Worm (Caenorhabditis elegans) whole organism, late embryonic: ENCODE measurements around the gene srsx-9.

Experiments used
- F13H6.1 ChIP-seq: sonication (generic microtip); optimal IDR thresholded peaks from 2 replicates; lab custom pipeline; 2016; ENCODE audit warnings: missing genetic modification characterization, missing compliant biosample characterization
- ceh-45 ChIP-seq: fragments of 200-800 bp; sonication (Bioruptor generic); IDR thresholded peaks from 2 replicates; pipeline ENCODE4 v1.3.6; 2022; ENCODE audit warnings: missing genetic modification reagents, missing genetic modification characterization, missing compliant biosample characterization
- dmd-4 ChIP-seq: sonication (generic microtip); optimal IDR thresholded peaks from 2 replicates; lab custom pipeline; 2016; ENCODE audit warnings: borderline replicate concordance, missing genetic modification characterization, missing compliant biosample characterization
- ets-4 ChIP-seq: sonication (generic microtip); optimal IDR thresholded peaks from 2 replicates; lab custom pipeline; 2016; ENCODE audit warnings: missing genetic modification characterization, missing compliant biosample characterization
- mec-3 ChIP-seq: sonication (generic microtip); optimal IDR thresholded peaks from 2 replicates; lab custom pipeline; 2016; ENCODE audit warnings: borderline replicate concordance, missing genetic modification characterization, missing compliant biosample characterization
- nfya-1 ChIP-seq: sonication (generic microtip); optimal IDR thresholded peaks from 2 replicates; lab custom pipeline; 2017; ENCODE audit warnings: missing genetic modification characterization, mild to moderate bottlenecking, missing compliant biosample characterization, antibody characterized with exemption, moderate library complexity
- pha-4 ChIP-seq: fragments of 150-350 bp; optimal IDR thresholded peaks from 2 replicates; lab custom pipeline; 2018; ENCODE audit warnings: missing biosample characterization, missing genetic modification reagents, missing genetic modification characterization
- pqm-1 ChIP-seq: sonication (generic microtip); optimal IDR thresholded peaks from 2 replicates; lab custom pipeline; 2016; ENCODE audit warnings: missing genetic modification characterization, missing compliant biosample characterization
- syd-9 ChIP-seq: sonication (generic microtip); optimal IDR thresholded peaks from 2 replicates; lab custom pipeline; 2016; ENCODE audit warnings: mild to moderate bottlenecking, missing genetic modification characterization, moderate library complexity, missing compliant biosample characterization
- tbx-2 ChIP-seq: sonication (generic microtip); optimal IDR thresholded peaks from 2 replicates; lab custom pipeline; 2016; ENCODE audit warnings: missing genetic modification characterization, missing compliant biosample characterization
- unc-42 ChIP-seq: sonication (generic microtip); optimal IDR thresholded peaks from 2 replicates; lab custom pipeline; 2016; ENCODE audit warnings: missing genotype, missing genetic modification characterization, missing compliant biosample characterization
- unc-55 ChIP-seq: sonication (generic microtip); optimal IDR thresholded peaks from 2 replicates; lab custom pipeline; 2017; ENCODE audit warnings: missing biosample characterization, missing genetic modification reagents, missing genetic modification characterization

DNA sequence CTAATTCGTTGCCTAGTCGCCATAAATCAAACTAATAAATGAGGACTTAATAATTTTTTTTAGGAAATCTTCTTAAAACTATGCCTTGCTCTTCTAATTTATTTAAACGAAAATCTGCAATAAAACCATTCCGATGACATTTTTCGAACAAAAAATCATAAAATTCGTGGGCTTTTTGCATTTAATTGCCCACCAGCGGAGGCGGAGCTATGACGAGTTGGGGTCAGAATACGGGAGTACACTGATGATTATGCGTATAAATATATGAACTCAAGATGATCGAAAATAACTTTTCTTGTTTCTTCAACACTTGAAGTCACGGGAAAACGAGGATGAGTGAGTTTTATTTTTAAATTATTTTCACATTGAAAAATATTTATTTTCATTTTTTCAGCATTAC lies 38.4 kb downstream of the srsx-9 start, which contains the start of gene catp-2:
- no peak for TF ChIP-seq F13H6.1
- TF ChIP-seq dmd-4 (tag; lab: Kevin White, UChicago) = no peak
- TF ChIP-seq mec-3 (tag; lab: Kevin White, UChicago) = no peak
- TF ChIP-seq unc-42 (tag; lab: Kevin White, UChicago) = no peak
- no peak for TF ChIP-seq ets-4 (tag; lab: Kevin White, UChicago)
- no peak for TF ChIP-seq ceh-45 (GFP tag; lab: Robert Waterston, UW)
- no peak for TF ChIP-seq syd-9
- TF ChIP-seq pqm-1 = no peak
- no peak for TF ChIP-seq tbx-2 (tag; lab: Kevin White, UChicago)
- TF ChIP-seq unc-55 (GFP tag; lab: Kevin White, UChicago) = no peak
- TF ChIP-seq pha-4 (tag; lab: Kevin White, UChicago) = no peak
- no peak for TF ChIP-seq nfya-1 (tag; lab: Kevin White, UChicago)
